Fruit fly (Drosophila melanogaster) whole organism, embryonic: ENCODE data around the gene Mkp3.

Source experiments
- BtbVII ChIP-seq: fragments of 200-800 bp; sonication (Bioruptor generic); optimal IDR thresholded peaks from 3 replicates; lab custom pipeline; 2017; ENCODE audit warnings: missing biosample characterization, mild to moderate bottlenecking, missing genetic modification characterization
- CG11085 ChIP-seq: fragments of 200-800 bp; sonication (Bioruptor generic); IDR thresholded peaks from 2 replicates; pipeline ENCODE4 v1.3.6; 2022; ENCODE audit warnings: missing biosample characterization, missing genetic modification characterization
- CG11456 ChIP-seq: fragments of 200-800 bp; sonication (Bioruptor generic); IDR thresholded peaks from 3 replicates; pipeline ENCODE4 v1.3.6; 2022; ENCODE audit warnings: missing biosample characterization, missing genetic modification characterization
- CG11504 ChIP-seq: fragments of 200-800 bp; sonication (Bioruptor generic); optimal IDR thresholded peaks from 3 replicates; lab custom pipeline; 2019; ENCODE audit warnings: missing biosample characterization, mild to moderate bottlenecking, missing genetic modification characterization, moderate library complexity
- CG12155 ChIP-seq: fragments of 200-800 bp; sonication (Bioruptor generic); optimal IDR thresholded peaks from 3 replicates; lab custom pipeline; 2016; ENCODE audit warnings: missing biosample characterization, missing genetic modification characterization
- CG14667 ChIP-seq: fragments of 200-800 bp; sonication (Bioruptor generic); IDR thresholded peaks from 2 replicates; pipeline ENCODE4 v1.3.6; 2022; ENCODE audit warnings: missing biosample characterization, missing genetic modification characterization
- CG1602 ChIP-seq: fragments of 200-800 bp; sonication (Bioruptor generic); optimal IDR thresholded peaks from 3 replicates; lab custom pipeline; 2016; ENCODE audit warnings: missing biosample characterization, missing genetic modification characterization
- CG2129 ChIP-seq: fragments of 200-800 bp; sonication (Bioruptor generic); IDR thresholded peaks from 2 replicates; pipeline ENCODE4 v1.3.6; 2022; ENCODE audit warnings: missing biosample characterization, missing genetic modification characterization; ENCODE audit not compliant: partially characterized antibody
- CG31388 ChIP-seq: fragments of 200-800 bp; sonication (Bioruptor generic); optimal IDR thresholded peaks from 2 replicates; lab custom pipeline; 2016; ENCODE audit warnings: missing biosample characterization, missing genetic modification characterization
- CG33213 ChIP-seq: fragments of 200-800 bp; sonication (Bioruptor generic); optimal IDR thresholded peaks from 3 replicates; lab custom pipeline; 2016; ENCODE audit warnings: missing biosample characterization, missing genetic modification characterization
- CG3995 ChIP-seq: fragments of 200-800 bp; sonication (Bioruptor generic); optimal IDR thresholded peaks from 3 replicates; lab custom pipeline; 2016; ENCODE audit warnings: missing biosample characterization, missing genetic modification characterization
- CG8359 ChIP-seq: fragments of 200-800 bp; sonication (Bioruptor generic); optimal IDR thresholded peaks from 2 replicates; lab custom pipeline; 2017; ENCODE audit warnings: missing biosample characterization, mild to moderate bottlenecking, missing genetic modification characterization, borderline replicate concordance
- CG8924 ChIP-seq: fragments of 200-800 bp; optimal IDR thresholded peaks from 3 replicates; lab custom pipeline; 2019; ENCODE audit warnings: missing biosample characterization, mild to moderate bottlenecking, missing genetic modification characterization, moderate library complexity
- CG8944 ChIP-seq: fragments of 200-800 bp; sonication (Bioruptor generic); optimal IDR thresholded peaks from 3 replicates; lab custom pipeline; 2016; ENCODE audit warnings: missing biosample characterization, missing genetic modification characterization
- CG9609 ChIP-seq: fragments of 200-800 bp; sonication (Bioruptor generic); optimal IDR thresholded peaks from 3 replicates; lab custom pipeline; 2016; ENCODE audit warnings: missing biosample characterization, missing genetic modification characterization
- CG9727 ChIP-seq: fragments of 200-800 bp; sonication (Bioruptor generic); optimal IDR thresholded peaks from 3 replicates; lab custom pipeline; 2017; ENCODE audit warnings: missing biosample characterization, mild to moderate bottlenecking, missing genetic modification characterization
- CrebB ChIP-seq: fragments of 200-800 bp; sonication (Bioruptor generic); optimal IDR thresholded peaks from 3 replicates; lab custom pipeline; 2018; ENCODE audit warnings: missing biosample characterization, mild to moderate bottlenecking, missing genetic modification characterization
- Dad ChIP-seq: fragments of 200-800 bp; sonication (Bioruptor generic); optimal IDR thresholded peaks from 3 replicates; lab custom pipeline; 2016; ENCODE audit warnings: missing biosample characterization, missing genetic modification characterization
- Dbx ChIP-seq: fragments of 200-800 bp; sonication (Bioruptor generic); IDR thresholded peaks from 3 replicates; pipeline ENCODE4 v1.3.6; 2022; ENCODE audit warnings: missing biosample characterization, missing genetic modification characterization
- Doc3 ChIP-seq: fragments of 200-800 bp; sonication (Bioruptor generic); IDR thresholded peaks from 3 replicates; pipeline ENCODE4 v1.3.6; 2022; ENCODE audit warnings: missing biosample characterization, missing genetic modification characterization; ENCODE audit not compliant: partially characterized antibody
- Ets97D ChIP-seq: fragments of 200-800 bp; sonication (Bioruptor generic); optimal IDR thresholded peaks from 3 replicates; lab custom pipeline; 2016; ENCODE audit warnings: missing biosample characterization, missing genetic modification characterization
- HLH54F ChIP-seq: fragments of 200-800 bp; sonication (Bioruptor generic); optimal IDR thresholded peaks from 3 replicates; lab custom pipeline; 2016; ENCODE audit warnings: missing biosample characterization, missing genetic modification characterization
- Kr ChIP-seq: fragments of 200-800 bp; sonication (Bioruptor generic); optimal IDR thresholded peaks from 2 replicates; lab custom pipeline; 2017; ENCODE audit warnings: missing biosample characterization, mild to moderate bottlenecking, missing genetic modification characterization
- NfI ChIP-seq: fragments of 200-800 bp; sonication (Bioruptor generic); optimal IDR thresholded peaks from 3 replicates; lab custom pipeline; 2018; ENCODE audit warnings: missing biosample characterization, mild to moderate bottlenecking, missing genetic modification characterization, moderate library complexity
- Stat92E ChIP-seq, 3 experiments: fragments of >200 bp in 2 of 3; fragments of 200-800 bp in 1 of 3; sonication (Bioruptor generic) in 1 of 3; optimal IDR thresholded peaks; 2 replicates each; lab custom pipeline; 2017 to 2019; ENCODE audit warnings: missing biosample characterization in 3 of 3, missing genetic modification characterization in 3 of 3, mild to moderate bottlenecking in 1 of 3, moderate library complexity in 1 of 3
- Taf1 ChIP-seq: fragments of 200-800 bp; sonication (Bioruptor generic); IDR thresholded peaks from 2 replicates; pipeline ENCODE4 v1.3.6; 2022; ENCODE audit warnings: missing biosample characterization, missing genetic modification characterization
- Xrp1 ChIP-seq: fragments of 200-800 bp; sonication (Bioruptor generic); IDR thresholded peaks from 2 replicates; pipeline ENCODE4 v1.3.6; 2022; ENCODE audit warnings: missing biosample characterization, missing genetic modification characterization
- ap ChIP-seq: fragments of 200-800 bp; sonication (Bioruptor generic); IDR thresholded peaks from 2 replicates; pipeline ENCODE4 v1.3.6; 2022; ENCODE audit warnings: missing biosample characterization, missing genetic modification characterization
- cg ChIP-seq: fragments of 200-800 bp; sonication (Bioruptor generic); optimal IDR thresholded peaks from 3 replicates; lab custom pipeline; 2019; ENCODE audit warnings: missing biosample characterization, mild to moderate bottlenecking, missing genetic modification characterization, moderate library complexity
- cwo ChIP-seq: fragments of 200-800 bp; sonication (Bioruptor generic); optimal IDR thresholded peaks from 3 replicates; lab custom pipeline; 2017; ENCODE audit warnings: missing biosample characterization, missing genetic modification characterization, mild to moderate bottlenecking, moderate library complexity, missing genetic modification reagents
- da ChIP-seq: fragments of 200-800 bp; sonication (Bioruptor generic); optimal IDR thresholded peaks from 2 replicates; lab custom pipeline; 2016; ENCODE audit warnings: missing biosample characterization, missing genetic modification characterization
- danr ChIP-seq: fragments of 200-800 bp; sonication (Bioruptor generic); IDR thresholded peaks from 2 replicates; pipeline ENCODE4 v1.3.6; 2022; ENCODE audit warnings: missing biosample characterization, missing genetic modification characterization
- dimm ChIP-seq: fragments of 200-800 bp; sonication (Bioruptor generic); IDR thresholded peaks from 2 replicates; pipeline ENCODE4 v1.3.6; 2022; ENCODE audit warnings: missing biosample characterization, missing genetic modification characterization
- disco-r ChIP-seq: fragments of 200-800 bp; sonication (Bioruptor generic); optimal IDR thresholded peaks from 2 replicates; lab custom pipeline; 2016; ENCODE audit warnings: missing biosample characterization, missing genetic modification characterization
- gce ChIP-seq: fragments of 200-800 bp; sonication (Bioruptor generic); IDR thresholded peaks from 3 replicates; pipeline ENCODE4 v1.3.6; 2022; ENCODE audit warnings: missing biosample characterization, missing genetic modification characterization
- gsb-n ChIP-seq: fragments of 200-800 bp; sonication (Bioruptor generic); optimal IDR thresholded peaks from 3 replicates; lab custom pipeline; 2018; ENCODE audit warnings: missing biosample characterization, mild to moderate bottlenecking, missing genetic modification characterization
- jigr1 ChIP-seq: fragments of 200-800 bp; sonication (Bioruptor generic); IDR thresholded peaks from 3 replicates; pipeline ENCODE4 v1.3.6; 2022; ENCODE audit warnings: missing biosample characterization, missing genetic modification characterization
- jumu ChIP-seq: fragments of 200-800 bp; sonication (Bioruptor generic); optimal IDR thresholded peaks from 3 replicates; lab custom pipeline; 2016; ENCODE audit warnings: missing biosample characterization, missing genetic modification characterization
- kni ChIP-seq: fragments of 200-800 bp; sonication (Bioruptor generic); optimal IDR thresholded peaks from 3 replicates; lab custom pipeline; 2017; ENCODE audit warnings: mild to moderate bottlenecking, missing biosample characterization, missing genetic modification reagents, missing genetic modification characterization
- maf-S ChIP-seq: fragments of 200-800 bp; sonication (Bioruptor generic); optimal IDR thresholded peaks from 2 replicates; lab custom pipeline; 2016; ENCODE audit warnings: missing biosample characterization, missing genetic modification characterization
- nerfin-1 ChIP-seq: fragments of 200-800 bp; sonication (Bioruptor generic); optimal IDR thresholded peaks from 3 replicates; lab custom pipeline; 2019; ENCODE audit warnings: missing biosample characterization, mild to moderate bottlenecking, missing genetic modification characterization, moderate library complexity
- peb ChIP-seq: fragments of 200-800 bp; sonication (Bioruptor generic); IDR thresholded peaks from 2 replicates; pipeline ENCODE4 v1.3.6; 2022; ENCODE audit warnings: missing biosample characterization, missing genetic modification characterization
- pho ChIP-seq: fragments of 200-800 bp; sonication (Bioruptor generic); optimal IDR thresholded peaks from 2 replicates; lab custom pipeline; 2016; ENCODE audit warnings: missing biosample characterization, missing genetic modification characterization
- sc ChIP-seq, 3 experiments: fragments of >200 bp in 2 of 3; fragments of 200-800 bp in 1 of 3; sonication (Bioruptor generic) in 1 of 3; optimal IDR thresholded peaks; 2 replicates in 2 of 3; 3 replicates in 1 of 3; lab custom pipeline; 2017; ENCODE audit warnings: mild to moderate bottlenecking in 1 of 3, missing biosample characterization in 1 of 3, missing genetic modification characterization in 1 of 3, missing genetic modification reagents in 1 of 3
- shn ChIP-seq: fragments of 200-800 bp; sonication (Bioruptor generic); optimal IDR thresholded peaks from 3 replicates; lab custom pipeline; 2016; ENCODE audit warnings: missing biosample characterization, missing genetic modification characterization
- slbo ChIP-seq: fragments of 200-800 bp; sonication (Bioruptor generic); IDR thresholded peaks from 2 replicates; pipeline ENCODE4 v1.3.6; 2022; ENCODE audit warnings: missing biosample characterization, missing genetic modification characterization
- ssp ChIP-seq: fragments of 200-800 bp; sonication (Bioruptor generic); IDR thresholded peaks from 2 replicates; pipeline ENCODE4 v1.3.6; 2022; ENCODE audit warnings: missing biosample characterization, missing genetic modification characterization
- vnd ChIP-seq: fragments of 200-800 bp; sonication (Bioruptor generic); IDR thresholded peaks from 3 replicates; pipeline ENCODE4 v1.3.6; 2022; ENCODE audit warnings: missing biosample characterization, missing genetic modification characterization; ENCODE audit not compliant: partially characterized antibody
- vvl ChIP-seq: fragments of 200-800 bp; sonication (Bioruptor generic); IDR thresholded peaks from 2 replicates; pipeline ENCODE4 v1.3.6; 2022; ENCODE audit warnings: missing biosample characterization, missing genetic modification characterization

Gene Mkp3

dm6 chr3L:19079798-19080691, 6.2 kb downstream of the Mkp3 start (continued):
- no peak for TF ChIP-seq gce (GFP tag; lab: Robert Waterston, UW)
- TF ChIP-seq Kr (GFP tag; lab: Kevin White, UChicago), result no peak
- 0 out of 3 replicates have a peak, but pooled peaks have one; percentile 33 for TF ChIP-seq Dbx (GFP tag; lab: Robert Waterston, UW)
- no peak for TF ChIP-seq Stat92E (GFP tag; optimal IDR thresholded peaks at IDR 0.05; lab: Kevin White, UChicago)
- no peak for TF ChIP-seq Taf1 (GFP tag; lab: Robert Waterston, UW)
- TF ChIP-seq CG1602 (GFP tag; lab: Kevin White, UChicago), result no peak
- no peak for TF ChIP-seq CG31388
- no peak for TF ChIP-seq dimm (GFP tag; lab: Robert Waterston, UW)
- TF ChIP-seq jigr1 (GFP tag; lab: Robert Waterston, UW), result no peak
- TF ChIP-seq ssp, result no peak
- TF ChIP-seq gsb-n (tag; lab: Kevin White, UChicago), result peak; percentile 1
- no peak for TF ChIP-seq CG12155 (GFP tag; lab: Kevin White, UChicago)
- TF ChIP-seq Doc3 (GFP tag; lab: Robert Waterston, UW), result no peak
- TF ChIP-seq CG11456, result peak; percentile 64; the same call in 1 of the 3 replicates
- TF ChIP-seq CG33213 (GFP tag; lab: Kevin White, UChicago), result no peak
- TF ChIP-seq vnd, result no peak
- no peak for TF ChIP-seq BtbVII (GFP tag; lab: Kevin White, UChicago)
- TF ChIP-seq peb, result no peak
- TF ChIP-seq CG2129, result no peak
- no peak for TF ChIP-seq cg (GFP tag; lab: Kevin White, UChicago)
- TF ChIP-seq CG8944 (GFP tag; lab: Kevin White, UChicago), result peak; percentile 4
- TF ChIP-seq Dad (GFP tag; lab: Kevin White, UChicago), result no peak
- TF ChIP-seq CG9609 (GFP tag; lab: Kevin White, UChicago), result peak; percentile 28
- peak; percentile 31 for TF ChIP-seq CG8924 (tag; lab: Kevin White, UChicago)
- 0 out of 2 replicates have a peak, but pooled peaks have one; percentile 11 for TF ChIP-seq vvl (GFP tag; lab: Robert Waterston, UW)
- TF ChIP-seq Xrp1, result 0 out of 2 replicates have a peak, but pooled peaks have one; percentile 18
- no peak for TF ChIP-seq maf-S
- peak; percentile 14 for TF ChIP-seq NfI (GFP tag; lab: Kevin White, UChicago)
- TF ChIP-seq CG8359 (GFP tag; lab: Kevin White, UChicago), result no peak
- TF ChIP-seq pho, result peak; percentile 28
- TF ChIP-seq HLH54F (GFP tag; lab: Kevin White, UChicago), result peak; percentile 14
- no peak for TF ChIP-seq sc (optimal IDR thresholded peaks at IDR 0.05; lab: Kevin White, UChicago)
- TF ChIP-seq sc (GFP tag; optimal IDR thresholded peaks at IDR 0.05; lab: Kevin White, UChicago), result no peak
- TF ChIP-seq kni (GFP tag; lab: Kevin White, UChicago), result no peak
- no peak for TF ChIP-seq CG11085 (GFP tag; lab: Robert Waterston, UW)
- TF ChIP-seq slbo (GFP tag; lab: Robert Waterston, UW), result peak; percentile 23; the same call in 1 of the 2 replicates
- peak; percentile 68 for TF ChIP-seq CG11504 (tag; lab: Kevin White, UChicago)
- no peak for TF ChIP-seq danr (GFP tag; lab: Robert Waterston, UW)
- TF ChIP-seq nerfin-1 (tag; lab: Kevin White, UChicago), result no peak
- no peak for TF ChIP-seq Ets97D (GFP tag; lab: Kevin White, UChicago)
- no peak for TF ChIP-seq da (GFP tag; lab: Kevin White, UChicago)
- TF ChIP-seq CrebB (tag; lab: Kevin White, UChicago), result no peak
- peak; percentile 27 for TF ChIP-seq shn (GFP tag; lab: Kevin White, UChicago)
- TF ChIP-seq CG3995 (GFP tag; lab: Kevin White, UChicago), result no peak
- TF ChIP-seq cwo (GFP tag; lab: Kevin White, UChicago), result peak; percentile 1
- TF ChIP-seq jumu, result peak; percentile 11
- peak; percentile 37 for TF ChIP-seq CG9727 (GFP tag; lab: Kevin White, UChicago)
- TF ChIP-seq ap (GFP tag; lab: Robert Waterston, UW), result no peak
- no peak for TF ChIP-seq CG14667
- peak; percentile 34 for TF ChIP-seq disco-r (GFP tag; lab: Kevin White, UChicago)
